Worm (Caenorhabditis elegans) whole organism, L2 larva: ENCODE measurements around the gene Y14H12B.1.
A peak's percentile ranks its signal among the peaks of the same experiment; 100 is the strongest.

Source experiments
- C34F6.9 ChIP-seq: fragments of 150-350 bp; optimal IDR thresholded peaks from 2 replicates; lab custom pipeline; 2014; ENCODE audit warnings: missing biosample characterization, missing genetic modification characterization
- F13H6.1 ChIP-seq: sonication (generic microtip); optimal IDR thresholded peaks from 2 replicates; lab custom pipeline; 2016; ENCODE audit warnings: missing genetic modification characterization, missing compliant biosample characterization
- R02D3.7 ChIP-seq: fragments of 150-350 bp; optimal IDR thresholded peaks from 2 replicates; lab custom pipeline; 2014; ENCODE audit warnings: missing biosample characterization, missing genetic modification characterization
- Y55F3AM.14 ChIP-seq: fragments of 200-800 bp; sonication (Bioruptor generic); optimal IDR thresholded peaks from 2 replicates; lab custom pipeline; 2018; ENCODE audit warnings: mild to moderate bottlenecking, missing genetic modification characterization, missing compliant biosample characterization
- ZK546.5 ChIP-seq: sonication (generic microtip); optimal IDR thresholded peaks from 2 replicates; lab custom pipeline; 2017; ENCODE audit warnings: missing biosample characterization, missing genetic modification characterization
- alr-1 ChIP-seq: fragments of 150-350 bp; optimal IDR thresholded peaks from 2 replicates; lab custom pipeline; 2014; ENCODE audit warnings: missing biosample characterization, missing genetic modification characterization
- aly-2 ChIP-seq: fragments of 150-350 bp; optimal IDR thresholded peaks from 2 replicates; lab custom pipeline; 2014; ENCODE audit warnings: missing biosample characterization, missing genetic modification characterization
- ama-1 ChIP-seq: fragments of 150-350 bp; optimal IDR thresholded peaks from 2 replicates; lab custom pipeline; 2018; ENCODE audit warnings: inconsistent platforms
- blmp-1 ChIP-seq: sonication (generic microtip); optimal IDR thresholded peaks from 2 replicates; lab custom pipeline; 2017; ENCODE audit warnings: missing genetic modification characterization, mild to moderate bottlenecking, missing compliant biosample characterization, antibody characterized with exemption, moderate library complexity; ENCODE audit not compliant: insufficient read depth
- ceh-16 ChIP-seq: fragments of 150-350 bp; optimal IDR thresholded peaks from 2 replicates; lab custom pipeline; 2014; ENCODE audit warnings: missing biosample characterization, missing genetic modification characterization
- crh-2 ChIP-seq: sonication (generic microtip); optimal IDR thresholded peaks from 2 replicates; lab custom pipeline; 2017; ENCODE audit warnings: missing biosample characterization, missing genetic modification characterization
- dmd-4 ChIP-seq: sonication (generic microtip); optimal IDR thresholded peaks from 2 replicates; lab custom pipeline; 2017; ENCODE audit warnings: missing biosample characterization, missing genetic modification characterization
- egl-27 ChIP-seq: sonication (generic microtip); optimal IDR thresholded peaks from 3 replicates; lab custom pipeline; 2017; ENCODE audit warnings: missing biosample characterization, missing genetic modification reagents, missing genetic modification characterization
- elt-1 ChIP-seq: fragments of 150-350 bp; optimal IDR thresholded peaks from 2 replicates; lab custom pipeline; 2014; ENCODE audit warnings: missing biosample characterization, missing genetic modification characterization
- elt-3 ChIP-seq: sonication (generic microtip); optimal IDR thresholded peaks from 2 replicates; lab custom pipeline; 2017; ENCODE audit warnings: missing biosample characterization, missing genetic modification characterization
- fos-1 ChIP-seq: fragments of 150-350 bp; optimal IDR thresholded peaks from 2 replicates; lab custom pipeline; 2014; ENCODE audit warnings: missing biosample characterization, missing genetic modification characterization
- gmeb-1 ChIP-seq: fragments of 150-350 bp; optimal IDR thresholded peaks from 2 replicates; lab custom pipeline; 2014; ENCODE audit warnings: missing biosample characterization, missing genetic modification characterization
- lin-11 ChIP-seq: fragments of 150-350 bp; sonication (generic microtip); optimal IDR thresholded peaks from 2 replicates; lab custom pipeline; 2014; ENCODE audit warnings: missing biosample characterization, missing genetic modification characterization, inconsistent platforms, mixed read lengths
- lin-13 ChIP-seq: fragments of 150-350 bp; optimal IDR thresholded peaks from 2 replicates; lab custom pipeline; 2014; ENCODE audit warnings: missing biosample characterization, missing genetic modification reagents, missing genetic modification characterization
- lin-39 ChIP-seq: fragments of 150-350 bp; optimal IDR thresholded peaks from 2 replicates; lab custom pipeline; 2014; ENCODE audit warnings: missing biosample characterization, missing genetic modification reagents, missing genetic modification characterization
- lsy-2 ChIP-seq, 2 experiments: fragments of 150-350 bp in 1 of 2; sonication (generic microtip) in 1 of 2; optimal IDR thresholded peaks; 2 replicates each; lab custom pipeline; 2014 to 2017; ENCODE audit warnings: missing biosample characterization in 2 of 2, missing genetic modification characterization in 2 of 2
- mbf-1 ChIP-seq: sonication (generic microtip); optimal IDR thresholded peaks from 2 replicates; lab custom pipeline; 2017; ENCODE audit warnings: missing biosample characterization, missing genetic modification characterization
- mdl-1 ChIP-seq, 2 experiments: fragments of 150-350 bp in 1 of 2; sonication (generic microtip) in 1 of 2; optimal IDR thresholded peaks; 2 replicates each; lab custom pipeline; 2017; ENCODE audit warnings: missing biosample characterization in 2 of 2, missing genetic modification characterization in 2 of 2
- nhr-10 ChIP-seq: sonication (generic microtip); optimal IDR thresholded peaks from 2 replicates; lab custom pipeline; 2017; ENCODE audit warnings: missing biosample characterization, missing genetic modification characterization
- nhr-129 ChIP-seq: fragments of 150-350 bp; optimal IDR thresholded peaks from 2 replicates; lab custom pipeline; 2014; ENCODE audit warnings: missing biosample characterization, missing genetic modification characterization
- nhr-25 ChIP-seq: fragments of 150-350 bp; sonication (generic microtip); optimal IDR thresholded peaks from 3 replicates; lab custom pipeline; 2014; ENCODE audit warnings: missing biosample characterization, missing genetic modification characterization
- nhr-6 ChIP-seq: fragments of 150-350 bp; optimal IDR thresholded peaks from 2 replicates; lab custom pipeline; 2014; ENCODE audit warnings: missing biosample characterization, missing genetic modification characterization
- nhr-77 ChIP-seq: fragments of 150-350 bp; optimal IDR thresholded peaks from 2 replicates; lab custom pipeline; 2014; ENCODE audit warnings: missing biosample characterization, missing genetic modification characterization
- peb-1 ChIP-seq: fragments of 150-350 bp; optimal IDR thresholded peaks from 2 replicates; lab custom pipeline; 2014; ENCODE audit warnings: missing biosample characterization, missing genetic modification characterization
- sem-4 ChIP-seq: fragments of 150-350 bp; optimal IDR thresholded peaks from 2 replicates; lab custom pipeline; 2014; ENCODE audit warnings: missing biosample characterization, missing genetic modification reagents, missing genetic modification characterization
- skn-1 ChIP-seq: sonication (generic microtip); optimal IDR thresholded peaks from 2 replicates; lab custom pipeline; 2017; ENCODE audit warnings: missing biosample characterization, missing genetic modification characterization
- sma-3 ChIP-seq: sonication (generic microtip); optimal IDR thresholded peaks from 2 replicates; lab custom pipeline; 2016; ENCODE audit warnings: missing genetic modification reagents, missing genetic modification characterization, missing compliant biosample characterization
- sma-9 ChIP-seq, 2 experiments: fragments of 150-350 bp in 1 of 2; sonication (generic microtip) in 1 of 2; optimal IDR thresholded peaks; 2 replicates each; lab custom pipeline; 2014 to 2016; ENCODE audit warnings: missing genetic modification characterization in 2 of 2, mild to moderate bottlenecking in 1 of 2, missing biosample characterization in 1 of 2, missing compliant biosample characterization in 1 of 2, missing genetic modification reagents in 1 of 2, moderate library complexity in 1 of 2
- unc-39 ChIP-seq: fragments of 150-350 bp; optimal IDR thresholded peaks from 2 replicates; lab custom pipeline; 2014; ENCODE audit warnings: missing biosample characterization, missing genetic modification characterization
- unc-55 ChIP-seq: fragments of 150-350 bp; sonication (generic microtip); optimal IDR thresholded peaks from 3 replicates; lab custom pipeline; 2014; ENCODE audit warnings: missing biosample characterization, missing genetic modification reagents, missing genetic modification characterization
- zag-1 ChIP-seq: fragments of 150-350 bp; optimal IDR thresholded peaks from 2 replicates; lab custom pipeline; 2014; ENCODE audit warnings: missing biosample characterization, missing genetic modification characterization
- ztf-11 ChIP-seq: sonication (generic microtip); optimal IDR thresholded peaks from 2 replicates; lab custom pipeline; 2017; ENCODE audit warnings: missing biosample characterization, missing genetic modification characterization
- ztf-4 ChIP-seq: fragments of 150-350 bp; optimal IDR thresholded peaks from 2 replicates; lab custom pipeline; 2014; ENCODE audit warnings: missing biosample characterization, missing genetic modification characterization

Gene Y14H12B.1

DNA sequence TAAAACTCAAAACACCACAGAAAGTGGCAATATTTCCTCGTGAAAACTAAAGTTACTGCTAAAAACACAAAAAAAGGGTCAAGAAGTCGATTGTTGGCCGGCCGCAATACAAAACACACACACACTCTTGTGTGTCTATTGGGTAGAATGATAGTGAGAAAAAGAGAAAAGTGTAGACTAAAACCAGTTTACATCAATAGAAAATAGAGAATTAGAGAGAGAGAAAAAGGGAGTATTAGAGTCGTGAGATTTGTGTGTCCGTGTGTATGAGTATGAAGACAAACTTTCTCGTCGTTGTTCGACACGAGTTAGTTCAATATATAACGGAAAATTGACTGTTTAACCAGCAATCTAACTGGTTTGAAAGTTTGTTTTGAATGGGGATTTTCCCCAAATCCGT lies 4.8 kb upstream of the Y14H12B.1 start:
- TF ChIP-seq C34F6.9 (tag; lab: Kevin White, UChicago), result peak; percentile 35
- peak; percentile 27 for TF ChIP-seq crh-2 (tag; lab: Kevin White, UChicago)
- peak; percentile 56 for TF ChIP-seq sma-9 (GFP tag; optimal IDR thresholded peaks at IDR 0.05; lab: Kevin White, UChicago)
- TF ChIP-seq sma-9 (tag; optimal IDR thresholded peaks at IDR 0.05; lab: Kevin White, UChicago), result no peak
- TF ChIP-seq ztf-4 (tag; lab: Kevin White, UChicago), result no peak
- TF ChIP-seq sma-3 (GFP tag; lab: Kevin White, UChicago), result peak; percentile 17
- TF ChIP-seq dmd-4 (tag; lab: Kevin White, UChicago), result no peak
- no peak for TF ChIP-seq skn-1 (tag; lab: Kevin White, UChicago)
- no peak for TF ChIP-seq nhr-10 (tag; lab: Kevin White, UChicago)
- TF ChIP-seq lsy-2 (tag; optimal IDR thresholded peaks at IDR 0.05; lab: Kevin White, UChicago), result peak in 1 of 2 experiments; percentile 17
- no peak for TF ChIP-seq peb-1
- TF ChIP-seq nhr-77 (tag; lab: Kevin White, UChicago), result no peak
- TF ChIP-seq ZK546.5 (tag; lab: Kevin White, UChicago), result no peak
- TF ChIP-seq nhr-129 (tag; lab: Kevin White, UChicago), result peak; percentile 73
- TF ChIP-seq unc-55, result peak; percentile 43
- TF ChIP-seq ama-1, result no peak
- peak; percentile 0 for TF ChIP-seq nhr-25 (tag; lab: Kevin White, UChicago)
- TF ChIP-seq blmp-1, result peak; percentile 66
- peak; percentile 72 for TF ChIP-seq F13H6.1 (tag; lab: Kevin White, UChicago)
- TF ChIP-seq egl-27 (tag; lab: Kevin White, UChicago), result no peak
- TF ChIP-seq R02D3.7 (tag; lab: Kevin White, UChicago), result no peak
- TF ChIP-seq fos-1 (tag; lab: Kevin White, UChicago), result peak; percentile 67
- TF ChIP-seq, all 48 proteins: peak for 11

ce11 chrII:3930478-3931182 lies 3.6 kb upstream of the Y14H12B.1 start:
- peak; percentile 49 for TF ChIP-seq gmeb-1
- peak; percentile 52 for TF ChIP-seq nhr-129 (tag; lab: Kevin White, UChicago)
- no peak for TF ChIP-seq mbf-1 (tag; lab: Kevin White, UChicago)
- no peak for TF ChIP-seq skn-1 (tag; lab: Kevin White, UChicago)
- peak; percentile 52 for TF ChIP-seq lin-11 (tag; lab: Kevin White, UChicago)
- peak in 1 of 2 experiments; percentile 60 for TF ChIP-seq lsy-2 (tag; optimal IDR thresholded peaks at IDR 0.05; lab: Kevin White, UChicago)
- TF ChIP-seq ztf-4 (tag; lab: Kevin White, UChicago), result no peak
- TF ChIP-seq ztf-11, result no peak
- peak; percentile 21 for TF ChIP-seq egl-27 (tag; lab: Kevin White, UChicago)
- peak; percentile 30 for TF ChIP-seq lin-13 (GFP tag; lab: Kevin White, UChicago)
- no peak for TF ChIP-seq peb-1
- no peak for TF ChIP-seq dmd-4 (tag; lab: Kevin White, UChicago)
- peak; percentile 46 for TF ChIP-seq C34F6.9 (tag; lab: Kevin White, UChicago)
- TF ChIP-seq unc-39 (tag; lab: Kevin White, UChicago), result no peak
- peak; percentile 59 for TF ChIP-seq sma-3 (GFP tag; lab: Kevin White, UChicago)
- no peak for TF ChIP-seq R02D3.7 (tag; lab: Kevin White, UChicago)
- TF ChIP-seq fos-1 (tag; lab: Kevin White, UChicago), result peak; percentile 75
- TF ChIP-seq blmp-1, result peak; percentile 2
- no peak for TF ChIP-seq elt-3 (tag; lab: Kevin White, UChicago)
- TF ChIP-seq aly-2, result no peak
- TF ChIP-seq lin-39 (tag; lab: Kevin White, UChicago), result no peak
- peak; percentile 50 for TF ChIP-seq nhr-25 (tag; lab: Kevin White, UChicago)
- TF ChIP-seq Y55F3AM.14 (GFP tag; lab: Kevin White, UChicago), result no peak
- TF ChIP-seq sem-4, result peak; percentile 19
- TF ChIP-seq crh-2 (tag; lab: Kevin White, UChicago), result peak; percentile 28
- TF ChIP-seq unc-55, result peak; percentile 64
- no peak for TF ChIP-seq nhr-77 (tag; lab: Kevin White, UChicago)
- no peak for TF ChIP-seq nhr-6 (tag; lab: Kevin White, UChicago)
- TF ChIP-seq elt-1 (tag; lab: Kevin White, UChicago), result no peak
- no peak for TF ChIP-seq zag-1 (tag; lab: Kevin White, UChicago)
- no peak for TF ChIP-seq alr-1 (tag; lab: Kevin White, UChicago)
- TF ChIP-seq ceh-16 (tag; lab: Kevin White, UChicago), result no peak
- peak; percentile 72 for TF ChIP-seq F13H6.1 (tag; lab: Kevin White, UChicago)
- TF ChIP-seq mdl-1 (tag; optimal IDR thresholded peaks at IDR 0.05; lab: Kevin White, UChicago), result no peak
- TF ChIP-seq sma-9 (GFP tag; optimal IDR thresholded peaks at IDR 0.05; lab: Kevin White, UChicago), result peak; percentile 38
- TF ChIP-seq sma-9 (tag; optimal IDR thresholded peaks at IDR 0.05; lab: Kevin White, UChicago), result no peak
- TF ChIP-seq, all 48 proteins: peak for 16
